Worm (Caenorhabditis elegans) whole organism, late embryonic: ENCODE data around the gene nhr-30.

Experiments used
- che-1 ChIP-seq: sonication (generic microtip); optimal IDR thresholded peaks from 2 replicates; lab custom pipeline; 2016; ENCODE audit warnings: mild to moderate bottlenecking, missing genetic modification characterization, missing compliant biosample characterization
- hlh-15 ChIP-seq: sonication (generic microtip); optimal IDR thresholded peaks from 2 replicates; lab custom pipeline; 2016; ENCODE audit warnings: missing genetic modification characterization, missing compliant biosample characterization

DNA sequence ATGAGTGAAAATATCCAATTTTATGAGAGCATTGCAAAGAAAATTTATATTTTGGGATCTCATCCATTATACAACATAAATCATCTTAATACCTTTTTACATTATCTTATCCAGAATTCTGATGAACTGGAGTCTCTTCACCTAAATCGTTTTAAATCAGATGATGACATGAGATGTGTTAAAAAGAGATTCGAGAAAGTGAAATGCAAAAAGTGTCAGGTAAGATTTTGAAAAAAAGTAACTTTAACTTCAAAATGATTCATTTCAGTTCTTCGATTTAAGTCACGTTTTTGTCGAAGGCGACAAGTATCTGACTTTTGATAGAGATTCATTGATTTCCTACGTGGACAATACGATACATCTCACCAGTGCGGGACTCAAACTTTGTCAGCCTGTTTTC lies 26.1 kb upstream of the nhr-30 start:
- no peak for TF ChIP-seq che-1
- TF ChIP-seq hlh-15: no peak
